Worm (Caenorhabditis elegans) whole organism, L4 larva: ENCODE measurements around the gene sma-3.

Experiments used
- F10B5.3 ChIP-seq: sonication (generic microtip); optimal IDR thresholded peaks from 2 replicates; lab custom pipeline; 2016; ENCODE audit warnings: mild to moderate bottlenecking, missing genetic modification characterization, missing compliant biosample characterization
- F44E2.7 ChIP-seq: fragments of 200-800 bp; sonication (Bioruptor generic); IDR thresholded peaks from 2 replicates; pipeline ENCODE4 v2.1.2; 2022; ENCODE audit warnings: missing genetic modification characterization, missing compliant biosample characterization
- R02D3.7 ChIP-seq: fragments of 150-350 bp; sonication (generic microtip); optimal IDR thresholded peaks from 3 replicates; lab custom pipeline; 2014; ENCODE audit warnings: missing biosample characterization, missing genetic modification characterization
- T20F7.1 ChIP-seq: fragments of 200-800 bp; sonication (Bioruptor generic); optimal IDR thresholded peaks from 2 replicates; lab custom pipeline; 2018; ENCODE audit warnings: mild to moderate bottlenecking, missing genetic modification characterization, missing compliant biosample characterization
- arid-1 ChIP-seq: fragments of 200-800 bp; sonication (Bioruptor generic); conservative IDR thresholded peaks from 2 replicates; pipeline ENCODE4 v1.3.6; 2022; ENCODE audit warnings: missing genetic modification reagents, missing genetic modification characterization, missing compliant biosample characterization
- ceh-28 ChIP-seq: fragments of 150-350 bp; optimal IDR thresholded peaks from 2 replicates; lab custom pipeline; 2014; ENCODE audit warnings: missing biosample characterization, missing genetic modification reagents, missing genetic modification characterization
- ceh-32 ChIP-seq: sonication (generic microtip); optimal IDR thresholded peaks from 2 replicates; lab custom pipeline; 2016; ENCODE audit warnings: mild to moderate bottlenecking, missing genetic modification characterization, missing compliant biosample characterization; ENCODE audit not compliant: poor library complexity
- ceh-44 ChIP-seq: fragments of 200-800 bp; sonication (Bioruptor generic); IDR thresholded peaks from 2 replicates; pipeline ENCODE4 v1.3.6; 2022; ENCODE audit warnings: missing genetic modification reagents, missing genetic modification characterization, missing compliant biosample characterization
- ceh-82 ChIP-seq: sonication (generic microtip); optimal IDR thresholded peaks from 2 replicates; lab custom pipeline; 2017; ENCODE audit warnings: missing biosample characterization, missing genetic modification characterization
- ces-1 ChIP-seq: fragments of 150-350 bp; sonication (generic microtip); optimal IDR thresholded peaks from 4 replicates; lab custom pipeline; 2014; ENCODE audit warnings: missing biosample characterization, missing genetic modification reagents, missing genetic modification characterization
- cey-2 ChIP-seq: sonication (generic microtip); optimal IDR thresholded peaks from 3 replicates; lab custom pipeline; 2017; ENCODE audit warnings: missing genetic modification characterization, mild to moderate bottlenecking, missing compliant biosample characterization, antibody characterized with exemption, borderline replicate concordance; ENCODE audit not compliant: insufficient read depth
- ctbp-1 ChIP-seq: fragments of 200-800 bp; sonication (Bioruptor generic); IDR thresholded peaks from 2 replicates; pipeline ENCODE4 v1.3.6; 2022; ENCODE audit warnings: missing genetic modification reagents, missing genetic modification characterization, missing compliant biosample characterization
- daf-12 ChIP-seq: fragments of 150-350 bp; optimal IDR thresholded peaks from 2 replicates; lab custom pipeline; 2014; ENCODE audit warnings: missing biosample characterization, missing genetic modification reagents, missing genetic modification characterization
- daf-19 ChIP-seq: fragments of 200-800 bp; sonication (Bioruptor generic); conservative IDR thresholded peaks from 2 replicates; pipeline ENCODE4 v1.3.6; 2022; ENCODE audit warnings: missing genetic modification characterization, missing compliant biosample characterization
- daf-8 ChIP-seq: fragments of 200-800 bp; sonication (Bioruptor generic); IDR thresholded peaks from 2 replicates; pipeline ENCODE4 v1.3.6; 2022; ENCODE audit warnings: missing genetic modification characterization, missing compliant biosample characterization
- dmd-9 ChIP-seq: fragments of 200-800 bp; sonication (Bioruptor generic); IDR thresholded peaks from 2 replicates; pipeline ENCODE4 v1.3.6; 2022; ENCODE audit warnings: missing genetic modification reagents, missing genetic modification characterization, missing compliant biosample characterization
- dpl-1 ChIP-seq: fragments of 150-350 bp; optimal IDR thresholded peaks from 2 replicates; lab custom pipeline; 2014; ENCODE audit warnings: missing biosample characterization, missing genetic modification reagents, missing genetic modification characterization
- egl-27 ChIP-seq: sonication (generic microtip); optimal IDR thresholded peaks from 3 replicates; lab custom pipeline; 2017; ENCODE audit warnings: missing biosample characterization, missing genetic modification reagents, missing genetic modification characterization
- egl-43 ChIP-seq: fragments of 200-800 bp; sonication (Bioruptor generic); IDR thresholded peaks from 2 replicates; pipeline ENCODE4 v1.3.6; 2022; ENCODE audit warnings: missing genetic modification reagents, missing genetic modification characterization, missing compliant biosample characterization
- fkh-10 ChIP-seq: fragments of 150-350 bp; optimal IDR thresholded peaks from 2 replicates; lab custom pipeline; 2014; ENCODE audit warnings: missing biosample characterization, missing genetic modification reagents, missing genetic modification characterization
- gei-8 ChIP-seq: fragments of 200-800 bp; sonication (Bioruptor generic); optimal IDR thresholded peaks from 2 replicates; lab custom pipeline; 2018; ENCODE audit warnings: mild to moderate bottlenecking, missing genetic modification characterization, missing compliant biosample characterization
- hif-1 ChIP-seq, 2 experiments: sonication (generic microtip); optimal IDR thresholded peaks; 2 replicates each; lab custom pipeline; 2016 to 2017; ENCODE audit warnings: missing compliant biosample characterization in 2 of 2, missing genetic modification characterization in 2 of 2, missing genetic modification reagents in 2 of 2, missing genotype in 2 of 2, mild to moderate bottlenecking in 1 of 2
- hmg-1.1 ChIP-seq: fragments of 200-800 bp; sonication (Bioruptor generic); IDR thresholded peaks from 2 replicates; pipeline ENCODE4 v1.3.6; 2022; ENCODE audit warnings: missing genetic modification reagents, missing genetic modification characterization, missing compliant biosample characterization
- jun-1 ChIP-seq: fragments of 150-350 bp; optimal IDR thresholded peaks from 2 replicates; lab custom pipeline; 2014; ENCODE audit warnings: missing biosample characterization, missing genetic modification reagents, missing genetic modification characterization
- lim-7 ChIP-seq: fragments of 200-800 bp; sonication (Bioruptor generic); IDR thresholded peaks from 2 replicates; pipeline ENCODE4 v1.3.6; 2022; ENCODE audit warnings: missing genetic modification characterization, missing compliant biosample characterization
- lin-13 ChIP-seq: fragments of 150-350 bp; optimal IDR thresholded peaks from 2 replicates; lab custom pipeline; 2014; ENCODE audit warnings: missing biosample characterization, missing genetic modification reagents, missing genetic modification characterization
- lin-15B ChIP-seq: fragments of 150-350 bp; sonication (generic microtip); optimal IDR thresholded peaks from 3 replicates; lab custom pipeline; 2014; ENCODE audit warnings: missing biosample characterization, missing genetic modification characterization
- lin-38 ChIP-seq: fragments of 200-800 bp; sonication (Bioruptor generic); IDR thresholded peaks from 2 replicates; pipeline ENCODE4 v1.3.6; 2022; ENCODE audit warnings: missing genetic modification reagents, missing genetic modification characterization, missing compliant biosample characterization
- lin-39 ChIP-seq: fragments of 150-350 bp; optimal IDR thresholded peaks from 2 replicates; lab custom pipeline; 2014; ENCODE audit warnings: missing biosample characterization, missing genetic modification reagents, missing genetic modification characterization
- madf-5 ChIP-seq, 2 experiments: fragments of 200-800 bp; sonication (Bioruptor generic); IDR thresholded peaks; 2 replicates each; pipeline ENCODE4 v1.3.6; 2022; ENCODE audit warnings: missing compliant biosample characterization in 2 of 2, missing genetic modification characterization in 2 of 2
- mdt-29 ChIP-seq: fragments of 200-800 bp; sonication (Bioruptor generic); IDR thresholded peaks from 2 replicates; pipeline ENCODE4 v1.3.6; 2022; ENCODE audit warnings: missing genetic modification reagents, missing genetic modification characterization, missing compliant biosample characterization
- mxl-3 ChIP-seq: fragments of 200-800 bp; sonication (Bioruptor generic); optimal IDR thresholded peaks from 2 replicates; lab custom pipeline; 2018; ENCODE audit warnings: mild to moderate bottlenecking, missing genetic modification characterization, missing compliant biosample characterization
- nhr-102 ChIP-seq: sonication (generic microtip); optimal IDR thresholded peaks from 2 replicates; lab custom pipeline; 2016; ENCODE audit warnings: mild to moderate bottlenecking, missing genetic modification characterization, moderate library complexity, missing compliant biosample characterization
- nhr-111 ChIP-seq: fragments of 200-800 bp; sonication (Bioruptor generic); optimal IDR thresholded peaks from 2 replicates; lab custom pipeline; 2018; ENCODE audit warnings: mild to moderate bottlenecking, missing genetic modification characterization, missing compliant biosample characterization
- nhr-41 ChIP-seq: fragments of 200-800 bp; sonication (Bioruptor generic); IDR thresholded peaks from 2 replicates; pipeline ENCODE4 v1.3.6; 2022; ENCODE audit warnings: missing genetic modification reagents, missing genetic modification characterization, missing compliant biosample characterization
- nhr-6 ChIP-seq: fragments of 150-350 bp; optimal IDR thresholded peaks from 2 replicates; lab custom pipeline; 2014; ENCODE audit warnings: missing biosample characterization, missing genetic modification characterization
- pha-4 ChIP-seq, 2 experiments: fragments of 150-350 bp in 1 of 2; fragments of 200-800 bp in 1 of 2; sonication (Bioruptor generic) in 1 of 2; IDR thresholded peaks in 1 of 2; optimal IDR thresholded peaks in 1 of 2; 2 replicates each; pipeline versions ENCODE4 v1.3.6 to Lab custom; 2014 to 2022; ENCODE audit warnings: missing genetic modification characterization in 2 of 2, missing genetic modification reagents in 2 of 2, missing biosample characterization in 1 of 2, missing compliant biosample characterization in 1 of 2
- php-3 ChIP-seq: fragments of 200-800 bp; sonication (Bioruptor generic); IDR thresholded peaks from 2 replicates; pipeline ENCODE4 v1.3.6; 2022; ENCODE audit warnings: missing genetic modification reagents, missing genetic modification characterization, missing compliant biosample characterization
- rbr-2 ChIP-seq: sonication (generic microtip); optimal IDR thresholded peaks from 2 replicates; lab custom pipeline; 2016; ENCODE audit warnings: missing genotype, missing genetic modification characterization, missing compliant biosample characterization
- saeg-2 ChIP-seq: fragments of 200-800 bp; sonication (Bioruptor generic); IDR thresholded peaks from 2 replicates; pipeline ENCODE4 v1.3.6; 2022; ENCODE audit warnings: missing genetic modification reagents, missing genetic modification characterization, missing compliant biosample characterization
- set-16 ChIP-seq: fragments of 200-800 bp; sonication (Bioruptor generic); IDR thresholded peaks from 2 replicates; pipeline ENCODE4 v1.3.6; 2022; ENCODE audit warnings: missing genetic modification reagents, missing genetic modification characterization, missing compliant biosample characterization
- snpc-1.2 ChIP-seq: fragments of 200-800 bp; sonication (Bioruptor generic); IDR thresholded peaks from 2 replicates; pipeline ENCODE4 v1.3.6; 2022; ENCODE audit warnings: missing genetic modification reagents, missing genetic modification characterization, missing compliant biosample characterization
- snpc-4 ChIP-seq: fragments of 150-350 bp; optimal IDR thresholded peaks from 2 replicates; lab custom pipeline; 2014; ENCODE audit warnings: missing biosample characterization, missing genetic modification characterization
- tag-97 ChIP-seq: fragments of 200-800 bp; sonication (Bioruptor generic); IDR thresholded peaks from 2 replicates; pipeline ENCODE4 v1.3.6; 2022; ENCODE audit warnings: missing genetic modification characterization, missing compliant biosample characterization
- tra-1 ChIP-seq: fragments of 200-800 bp; sonication (Bioruptor generic); IDR thresholded peaks from 2 replicates; pipeline ENCODE4 v1.3.6; 2022; ENCODE audit warnings: missing genetic modification reagents, missing genetic modification characterization, missing compliant biosample characterization
- unc-130 ChIP-seq: sonication (generic microtip); optimal IDR thresholded peaks from 2 replicates; lab custom pipeline; 2016; ENCODE audit warnings: missing genetic modification reagents, missing genetic modification characterization, missing compliant biosample characterization
- unc-39 ChIP-seq: sonication (generic microtip); optimal IDR thresholded peaks from 2 replicates; lab custom pipeline; 2017; ENCODE audit warnings: missing biosample characterization, missing genetic modification characterization
- zfp-2 ChIP-seq: sonication (generic microtip); optimal IDR thresholded peaks from 2 replicates; lab custom pipeline; 2016; ENCODE audit warnings: mild to moderate bottlenecking, missing genetic modification characterization, missing compliant biosample characterization
- zfp-3 ChIP-seq: fragments of 200-800 bp; sonication (Bioruptor generic); conservative IDR thresholded peaks from 2 replicates; pipeline ENCODE4 v1.3.6; 2022; ENCODE audit warnings: missing genetic modification reagents, missing genetic modification characterization, missing compliant biosample characterization
- zip-11 ChIP-seq: fragments of 200-800 bp; sonication (Bioruptor generic); IDR thresholded peaks from 2 replicates; pipeline ENCODE4 v1.3.6; 2022; ENCODE audit warnings: missing genetic modification characterization, missing compliant biosample characterization
- zip-2 ChIP-seq: fragments of 150-350 bp; optimal IDR thresholded peaks from 2 replicates; lab custom pipeline; 2014; ENCODE audit warnings: missing biosample characterization, missing genetic modification characterization
- ztf-7 ChIP-seq: fragments of 150-350 bp; optimal IDR thresholded peaks from 2 replicates; lab custom pipeline; 2014; ENCODE audit warnings: missing biosample characterization, missing genetic modification characterization

The sma-3 gene

DNA sequence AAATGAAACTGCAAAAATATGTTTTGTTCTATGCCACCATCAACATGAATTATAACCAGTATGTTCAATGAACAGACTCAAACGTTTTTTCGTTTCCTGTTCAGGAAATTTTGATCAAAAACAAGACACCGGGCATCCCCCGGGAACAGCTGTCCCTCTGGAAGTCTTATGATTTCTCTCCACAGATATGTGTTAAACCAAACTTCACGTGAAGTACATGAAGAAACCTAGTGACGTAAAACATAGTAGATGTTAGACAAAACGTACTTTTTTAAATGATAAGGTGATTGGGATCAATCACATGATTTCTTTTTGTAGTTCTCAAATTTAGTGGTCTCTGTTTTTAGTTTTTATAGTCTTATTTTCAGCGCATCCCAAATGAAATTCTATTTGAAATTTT lies 34.8 kb upstream of the sma-3 start (continued):
- TF ChIP-seq T20F7.1 (GFP tag; lab: Kevin White, UChicago) (peak; percentile 51), ceh-82 (tag; lab: Kevin White, UChicago) (no peak), dmd-9 (no peak), snpc-4 (tag; lab: Kevin White, UChicago) (no peak), pha-4 (GFP tag; IDR thresholded peaks at IDR 0.05; lab: Robert Waterston, UW) (no peak), pha-4 (tag; optimal IDR thresholded peaks at IDR 0.05; lab: Kevin White, UChicago) (no peak), nhr-6 (no peak), snpc-1.2 (GFP tag; lab: Robert Waterston, UW) (no peak), fkh-10 (GFP tag; lab: Kevin White, UChicago) (no peak), F10B5.3 (no peak), ceh-44 (no peak), tag-97 (GFP tag; lab: Robert Waterston, UW) (no peak), unc-130 (no peak), ceh-28 (tag; lab: Kevin White, UChicago) (no peak), egl-43 (no peak), nhr-41 (GFP tag; lab: Robert Waterston, UW) (no peak), saeg-2 (GFP tag; lab: Robert Waterston, UW) (no peak), mdt-29 (GFP tag; lab: Robert Waterston, UW) (no peak), lin-13 (GFP tag; lab: Kevin White, UChicago) (no peak), php-3 (GFP tag; lab: Robert Waterston, UW) (0 out of 2 replicates have a peak, but pooled peaks have one; percentile 38), mxl-3 (GFP tag; lab: Kevin White, UChicago) (no peak), unc-39 (no peak), hif-1 (tag; optimal IDR thresholded peaks at IDR 0.05; lab: Kevin White, UChicago) (no peak), ces-1 (GFP tag; lab: Kevin White, UChicago) (no peak), F44E2.7 (no peak), arid-1 (GFP tag; lab: Robert Waterston, UW) (no peak), nhr-102 (tag; lab: Kevin White, UChicago) (no peak), hmg-1.1 (GFP tag; lab: Robert Waterston, UW) (no peak), lim-7 (GFP tag; lab: Robert Waterston, UW) (no peak), rbr-2 (tag; lab: Kevin White, UChicago) (no peak), jun-1 (tag; lab: Kevin White, UChicago) (no peak), lin-15B (tag; lab: Kevin White, UChicago) (no peak), nhr-111 (GFP tag; lab: Kevin White, UChicago) (no peak), R02D3.7 (tag; lab: Kevin White, UChicago) (no peak), zfp-2 (tag; lab: Kevin White, UChicago) (no peak), ctbp-1 (no peak), gei-8 (GFP tag; lab: Kevin White, UChicago) (no peak), lin-39 (tag; lab: Kevin White, UChicago) (no peak), daf-8 (no peak), dpl-1 (no peak), tra-1 (0 out of 2 replicates have a peak, but pooled peaks have one; percentile 30), set-16 (no peak), egl-27 (tag; lab: Kevin White, UChicago) (no peak), zfp-3 (0 out of 2 replicates have a peak, but pooled peaks have one; percentile 16), zip-2 (tag; lab: Kevin White, UChicago) (no peak), ceh-32 (tag; lab: Kevin White, UChicago) (no peak), madf-5 (GFP tag; IDR thresholded peaks at IDR 0.05; lab: Robert Waterston, UW) (no peak), cey-2 (tag; lab: Kevin White, UChicago) (no peak), daf-19 (GFP tag; lab: Robert Waterston, UW) (no peak), zip-11 (no peak), ztf-7 (no peak), lin-38 (GFP tag; lab: Robert Waterston, UW) (no peak), daf-12 (tag; lab: Kevin White, UChicago) (no peak)
